Fruit fly (Drosophila melanogaster) whole organism, embryonic: ENCODE data around the gene fz.

Experiments
- ATbp ChIP-seq: fragments of 200-800 bp; sonication (Bioruptor generic); optimal IDR thresholded peaks from 2 replicates; lab custom pipeline; 2017; ENCODE audit warnings: missing biosample characterization, mild to moderate bottlenecking, missing genetic modification characterization, missing genetic modification reagents
- Ada2b ChIP-seq: fragments of 200-800 bp; sonication (Bioruptor generic); IDR thresholded peaks from 2 replicates; pipeline ENCODE4 v1.3.6; 2022; ENCODE audit warnings: missing biosample characterization, missing genetic modification characterization
- B-H1 ChIP-seq: fragments of 200-800 bp; sonication (Bioruptor generic); IDR thresholded peaks from 3 replicates; pipeline ENCODE4 v1.3.6; 2022; ENCODE audit warnings: missing biosample characterization, missing genetic modification characterization
- CG10979 ChIP-seq: fragments of 200-800 bp; sonication (Bioruptor generic); optimal IDR thresholded peaks from 2 replicates; lab custom pipeline; 2018; ENCODE audit warnings: missing biosample characterization, mild to moderate bottlenecking, missing genetic modification characterization, moderate library complexity
- CG12219 ChIP-seq: fragments of 200-800 bp; sonication (Bioruptor generic); optimal IDR thresholded peaks from 3 replicates; lab custom pipeline; 2018; ENCODE audit warnings: missing biosample characterization, mild to moderate bottlenecking, missing genetic modification characterization
- CG14965 ChIP-seq: fragments of 200-800 bp; sonication (Bioruptor generic); optimal IDR thresholded peaks from 2 replicates; lab custom pipeline; 2016; ENCODE audit warnings: missing biosample characterization, missing genetic modification characterization, borderline replicate concordance
- CG1529 ChIP-seq: fragments of 200-800 bp; sonication (Bioruptor generic); optimal IDR thresholded peaks from 3 replicates; lab custom pipeline; 2018; ENCODE audit warnings: missing biosample characterization, missing genetic modification characterization
- CG1647 ChIP-seq: fragments of 200-800 bp; sonication (Bioruptor generic); optimal IDR thresholded peaks from 3 replicates; lab custom pipeline; 2016; ENCODE audit warnings: missing biosample characterization, missing genetic modification characterization
- CG2875 ChIP-seq: fragments of 200-800 bp; sonication (Bioruptor generic); optimal IDR thresholded peaks from 2 replicates; lab custom pipeline; 2017; ENCODE audit warnings: missing biosample characterization, mild to moderate bottlenecking, missing genetic modification characterization, missing genetic modification reagents
- CG31365 ChIP-seq: fragments of 200-800 bp; sonication (Bioruptor generic); optimal IDR thresholded peaks from 2 replicates; lab custom pipeline; 2018; ENCODE audit warnings: missing biosample characterization, mild to moderate bottlenecking, missing genetic modification characterization
- CG32532 ChIP-seq: fragments of 200-800 bp; sonication (Bioruptor generic); IDR thresholded peaks from 2 replicates; pipeline ENCODE4 v1.3.6; 2022; ENCODE audit warnings: missing biosample characterization, missing genetic modification characterization
- CG3847 ChIP-seq: fragments of 200-800 bp; sonication (Bioruptor generic); IDR thresholded peaks from 2 replicates; pipeline ENCODE4 v1.3.6; 2022; ENCODE audit warnings: missing biosample characterization, missing genetic modification characterization
- CG3995 ChIP-seq: fragments of 200-800 bp; sonication (Bioruptor generic); optimal IDR thresholded peaks from 3 replicates; lab custom pipeline; 2016; ENCODE audit warnings: missing biosample characterization, missing genetic modification characterization
- CG4424 ChIP-seq: fragments of 200-800 bp; sonication (Bioruptor generic); optimal IDR thresholded peaks from 3 replicates; lab custom pipeline; 2016; ENCODE audit warnings: missing biosample characterization, missing genetic modification characterization
- CG4730 ChIP-seq: fragments of 200-800 bp; sonication (Bioruptor generic); IDR thresholded peaks from 2 replicates; pipeline ENCODE4 v1.3.6; 2022; ENCODE audit warnings: missing biosample characterization, missing genetic modification characterization
- CG4854 ChIP-seq: fragments of 200-800 bp; sonication (Bioruptor generic); optimal IDR thresholded peaks from 2 replicates; lab custom pipeline; 2016; ENCODE audit warnings: missing biosample characterization, missing genetic modification characterization, inconsistent platforms
- CG9797 ChIP-seq: fragments of 200-800 bp; sonication (Bioruptor generic); optimal IDR thresholded peaks from 3 replicates; lab custom pipeline; 2018; ENCODE audit warnings: missing biosample characterization, mild to moderate bottlenecking, missing genetic modification characterization
- CHES-1-like ChIP-seq: fragments of 200-800 bp; sonication (Bioruptor generic); optimal IDR thresholded peaks from 2 replicates; lab custom pipeline; 2016; ENCODE audit warnings: missing biosample characterization, missing genetic modification characterization
- D19A ChIP-seq: fragments of 200-800 bp; optimal IDR thresholded peaks from 3 replicates; lab custom pipeline; 2019; ENCODE audit warnings: missing biosample characterization, mild to moderate bottlenecking, missing genetic modification characterization, moderate library complexity
- GATAe ChIP-seq: fragments of 200-800 bp; sonication (Bioruptor generic); conservative IDR thresholded peaks from 2 replicates; pipeline ENCODE4 v1.3.6; 2022; ENCODE audit warnings: missing biosample characterization, missing genetic modification characterization
- Hmr ChIP-seq: fragments of 200-800 bp; sonication (Bioruptor generic); optimal IDR thresholded peaks from 3 replicates; lab custom pipeline; 2017; ENCODE audit warnings: mild to moderate bottlenecking, missing biosample characterization, missing genetic modification reagents, missing genetic modification characterization
- MTF-1 ChIP-seq: fragments of 200-800 bp; sonication (Bioruptor generic); optimal IDR thresholded peaks from 2 replicates; lab custom pipeline; 2018; ENCODE audit warnings: missing biosample characterization, mild to moderate bottlenecking, missing genetic modification characterization, borderline replicate concordance
- Poxn ChIP-seq: fragments of 200-800 bp; sonication (Bioruptor generic); IDR thresholded peaks from 2 replicates; pipeline ENCODE4 v1.3.6; 2022; ENCODE audit warnings: missing biosample characterization, missing genetic modification characterization
- TFAM ChIP-seq: fragments of 200-800 bp; sonication (Bioruptor generic); optimal IDR thresholded peaks from 2 replicates; lab custom pipeline; 2017; ENCODE audit warnings: missing biosample characterization, missing genetic modification characterization, inconsistent platforms
- Tbp ChIP-seq: fragments of >200 bp; optimal IDR thresholded peaks from 2 replicates; lab custom pipeline; 2018; ENCODE audit warnings: missing biosample characterization, missing genetic modification characterization
- Trl ChIP-seq, 3 experiments: fragments of >200 bp in 2 of 3; fragments of 200-800 bp in 1 of 3; sonication (Bioruptor generic) in 1 of 3; optimal IDR thresholded peaks; 2 replicates in 1 of 3; 3 replicates in 2 of 3; lab custom pipeline; 2016 to 2017; ENCODE audit warnings: missing biosample characterization in 1 of 3, missing genetic modification characterization in 1 of 3
- Usf ChIP-seq: fragments of 200-800 bp; sonication (Bioruptor generic); optimal IDR thresholded peaks from 2 replicates; lab custom pipeline; 2017; ENCODE audit warnings: missing genotype, missing biosample characterization, missing genetic modification characterization
- Xrp1 ChIP-seq: fragments of 200-800 bp; sonication (Bioruptor generic); IDR thresholded peaks from 2 replicates; pipeline ENCODE4 v1.3.6; 2022; ENCODE audit warnings: missing biosample characterization, missing genetic modification characterization
- abd-A ChIP-seq: fragments of 200-800 bp; sonication (Bioruptor generic); optimal IDR thresholded peaks from 3 replicates; lab custom pipeline; 2019; ENCODE audit warnings: missing biosample characterization, mild to moderate bottlenecking, missing genetic modification characterization, moderate library complexity
- al ChIP-seq: fragments of 200-800 bp; sonication (Bioruptor generic); IDR thresholded peaks from 2 replicates; pipeline ENCODE4 v1.3.6; 2022; ENCODE audit warnings: missing biosample characterization, missing genetic modification characterization
- aop ChIP-seq: fragments of 200-800 bp; sonication (Bioruptor generic); IDR thresholded peaks from 2 replicates; pipeline ENCODE4 v1.3.6; 2022; ENCODE audit warnings: missing biosample characterization, missing genetic modification characterization
- cad ChIP-seq: fragments of >200 bp; optimal IDR thresholded peaks from 2 replicates; lab custom pipeline; 2017; ENCODE audit warnings: missing biosample characterization, missing genetic modification characterization
- ci ChIP-seq: fragments of 200-800 bp; sonication (Bioruptor generic); IDR thresholded peaks from 3 replicates; pipeline ENCODE4 v1.3.6; 2022; ENCODE audit warnings: missing biosample characterization, missing genetic modification characterization
- cwo ChIP-seq: fragments of 200-800 bp; sonication (Bioruptor generic); optimal IDR thresholded peaks from 3 replicates; lab custom pipeline; 2017; ENCODE audit warnings: missing biosample characterization, missing genetic modification characterization, mild to moderate bottlenecking, moderate library complexity, missing genetic modification reagents
- dati ChIP-seq: fragments of 200-800 bp; sonication (Bioruptor generic); IDR thresholded peaks from 2 replicates; pipeline ENCODE4 v1.3.6; 2022; ENCODE audit warnings: missing biosample characterization, missing genetic modification characterization
- fd102C ChIP-seq: fragments of 200-800 bp; sonication (Bioruptor generic); optimal IDR thresholded peaks from 2 replicates; lab custom pipeline; 2018; ENCODE audit warnings: missing biosample characterization, mild to moderate bottlenecking, missing genetic modification characterization, moderate library complexity
- fd3F ChIP-seq: fragments of 200-800 bp; sonication (Bioruptor generic); optimal IDR thresholded peaks from 2 replicates; lab custom pipeline; 2018; ENCODE audit warnings: missing biosample characterization, mild to moderate bottlenecking, missing genetic modification characterization, moderate library complexity
- ham ChIP-seq: fragments of 200-800 bp; sonication (Bioruptor generic); IDR thresholded peaks from 2 replicates; pipeline ENCODE4 v1.3.6; 2022; ENCODE audit warnings: missing biosample characterization, missing genetic modification characterization
- insv ChIP-seq, 2 experiments: fragments of 200-800 bp; sonication (Bioruptor generic); optimal IDR thresholded peaks; 3 replicates each; lab custom pipeline; 2016 to 2018; ENCODE audit warnings: missing biosample characterization in 2 of 2, missing genetic modification characterization in 2 of 2
- jing ChIP-seq: fragments of 200-800 bp; sonication (Bioruptor generic); optimal IDR thresholded peaks from 2 replicates; lab custom pipeline; 2018; ENCODE audit warnings: missing biosample characterization, mild to moderate bottlenecking, missing genetic modification characterization
- kni ChIP-seq: fragments of 200-800 bp; sonication (Bioruptor generic); optimal IDR thresholded peaks from 3 replicates; lab custom pipeline; 2017; ENCODE audit warnings: mild to moderate bottlenecking, missing biosample characterization, missing genetic modification reagents, missing genetic modification characterization
- pb ChIP-seq: fragments of 200-800 bp; sonication (Bioruptor generic); optimal IDR thresholded peaks from 3 replicates; lab custom pipeline; 2016; ENCODE audit warnings: missing biosample characterization, missing genetic modification characterization
- pnt ChIP-seq: fragments of 200-800 bp; sonication (Bioruptor generic); optimal IDR thresholded peaks from 3 replicates; lab custom pipeline; 2016; ENCODE audit warnings: missing biosample characterization, missing genetic modification characterization
- row ChIP-seq: fragments of 200-800 bp; sonication (Bioruptor generic); IDR thresholded peaks from 3 replicates; pipeline ENCODE4 v1.3.6; 2022; ENCODE audit warnings: missing biosample characterization, missing genetic modification characterization
- schlank ChIP-seq: fragments of 200-800 bp; sonication (Bioruptor generic); optimal IDR thresholded peaks from 2 replicates; lab custom pipeline; 2018; ENCODE audit warnings: missing biosample characterization, mild to moderate bottlenecking, missing genetic modification characterization
- sr ChIP-seq: fragments of 200-800 bp; sonication (Bioruptor generic); IDR thresholded peaks from 3 replicates; pipeline ENCODE4 v1.3.6; 2022; ENCODE audit warnings: missing biosample characterization, missing genetic modification characterization
- tin ChIP-seq: fragments of 200-800 bp; sonication (Bioruptor generic); optimal IDR thresholded peaks from 3 replicates; lab custom pipeline; 2016; ENCODE audit warnings: missing biosample characterization, missing genetic modification characterization
- unpg ChIP-seq: fragments of 200-800 bp; sonication (Bioruptor generic); optimal IDR thresholded peaks from 3 replicates; lab custom pipeline; 2018; ENCODE audit warnings: missing biosample characterization, mild to moderate bottlenecking, missing genetic modification characterization, moderate library complexity
- vnd ChIP-seq: fragments of 200-800 bp; sonication (Bioruptor generic); IDR thresholded peaks from 3 replicates; pipeline ENCODE4 v1.3.6; 2022; ENCODE audit warnings: missing biosample characterization, missing genetic modification characterization; ENCODE audit not compliant: partially characterized antibody

Gene fz

dm6 chr3L:14409419-14410145, 135.4 kb downstream of the fz start, which contains the start of gene stwl (continued):
- no peak for TF ChIP-seq insv (GFP tag; optimal IDR thresholded peaks at IDR 0.05; lab: Kevin White, UChicago)
- TF ChIP-seq CG2875 (GFP tag; lab: Kevin White, UChicago) = no peak
- TF ChIP-seq tin (GFP tag; lab: Kevin White, UChicago) = peak; percentile 65
- TF ChIP-seq aop = no peak
- TF ChIP-seq CG14965 (GFP tag; lab: Kevin White, UChicago) = no peak
- peak; percentile 83 for TF ChIP-seq row
- TF ChIP-seq CG3995 (GFP tag; lab: Kevin White, UChicago) = no peak
- peak; percentile 37; the same call in 1 of the 2 replicates for TF ChIP-seq Xrp1 (GFP tag; lab: Robert Waterston, UW)
- TF ChIP-seq ham (GFP tag; lab: Robert Waterston, UW) = no peak
- no peak for TF ChIP-seq jing
- peak; percentile 7 for TF ChIP-seq CG31365 (tag; lab: Kevin White, UChicago)
- TF ChIP-seq ATbp = peak; percentile 20
- TF ChIP-seq CG9797 (GFP tag; lab: Kevin White, UChicago) = peak; percentile 31
- peak; percentile 9 for TF ChIP-seq unpg (GFP tag; lab: Kevin White, UChicago)
- TF ChIP-seq GATAe = no peak
- TF ChIP-seq sr = peak; percentile 58; the same call in 1 of the 3 replicates
- TF ChIP-seq Trl (optimal IDR thresholded peaks at IDR 0.05; lab: Kevin White, UChicago) = peak in 1 of 2 experiments; percentile 79
- peak; percentile 63 for TF ChIP-seq Trl (GFP tag; optimal IDR thresholded peaks at IDR 0.05; lab: Kevin White, UChicago)
- peak; percentile 36 for TF ChIP-seq fd3F (GFP tag; lab: Kevin White, UChicago)
- peak; percentile 68 for TF ChIP-seq CG32532 (GFP tag; lab: Robert Waterston, UW)
- no peak for TF ChIP-seq CG12219
- no peak for TF ChIP-seq cwo (GFP tag; lab: Kevin White, UChicago)
- TF ChIP-seq vnd = peak; percentile 70
- no peak for TF ChIP-seq CG10979 (tag; lab: Kevin White, UChicago)
- peak; percentile 13 for TF ChIP-seq CG1647
- TF ChIP-seq Ada2b = 0 out of 2 replicates have a peak, but pooled peaks have one; percentile 16
- TF ChIP-seq al (GFP tag; lab: Robert Waterston, UW) = peak; percentile 58
- TF ChIP-seq Tbp = no peak
- TF ChIP-seq cad (GFP tag; lab: Kevin White, UChicago) = no peak
- TF ChIP-seq fd102C = no peak
- peak; percentile 7 for TF ChIP-seq CG4854
- no peak for TF ChIP-seq CG4730 (GFP tag; lab: Robert Waterston, UW)
- TF ChIP-seq Usf (GFP tag; lab: Kevin White, UChicago) = no peak
- no peak for TF ChIP-seq CG1529 (GFP tag; lab: Kevin White, UChicago)
- TF ChIP-seq pb (GFP tag; lab: Kevin White, UChicago) = peak; percentile 54
- TF ChIP-seq dati (GFP tag; lab: Robert Waterston, UW) = no peak
- TF ChIP-seq ci (GFP tag; lab: Robert Waterston, UW) = peak; percentile 62; the same call in 2 of the 3 replicates
- TF ChIP-seq CHES-1-like (GFP tag; lab: Kevin White, UChicago) = peak; percentile 18
- TF ChIP-seq pnt (GFP tag; lab: Kevin White, UChicago) = peak; percentile 53
- TF ChIP-seq CG4424 (GFP tag; lab: Kevin White, UChicago) = peak; percentile 36
- TF ChIP-seq Hmr (GFP tag; lab: Kevin White, UChicago) = peak; percentile 59
- TF ChIP-seq TFAM = no peak
- no peak for TF ChIP-seq abd-A (tag; lab: Kevin White, UChicago)
- TF ChIP-seq CG3847 (GFP tag; lab: Robert Waterston, UW) = peak; percentile 65
- no peak for TF ChIP-seq MTF-1 (GFP tag; lab: Kevin White, UChicago)
- no peak for TF ChIP-seq D19A
- no peak for TF ChIP-seq B-H1 (GFP tag; lab: Robert Waterston, UW)
- TF ChIP-seq Poxn (GFP tag; lab: Robert Waterston, UW) = no peak
- TF ChIP-seq kni (GFP tag; lab: Kevin White, UChicago) = no peak
- no peak for TF ChIP-seq schlank (tag; lab: Kevin White, UChicago)
